Worm (Caenorhabditis elegans): ENCODE results near the gene egl-45.

DNA sequence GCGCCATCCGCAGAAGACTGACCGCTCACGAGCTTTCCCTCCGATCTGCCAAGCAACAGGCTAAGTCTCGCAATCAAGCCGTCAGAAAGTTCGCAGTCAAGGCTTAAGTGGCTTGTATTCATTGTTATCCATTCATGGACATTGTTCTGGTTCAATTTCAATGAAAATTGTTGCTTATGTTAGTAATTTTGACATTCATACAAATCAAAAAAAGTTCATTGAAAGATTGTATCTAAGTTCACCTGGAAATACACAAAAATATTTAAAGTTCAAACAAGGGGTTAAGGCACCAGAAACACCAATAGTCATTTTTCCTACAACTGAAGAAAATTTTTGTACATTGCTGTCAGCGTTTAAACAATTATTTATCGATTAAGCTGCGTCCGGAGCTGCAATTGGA, 27.0 kb upstream of the egl-45 start:
- TF ChIP-seq ztf-11 (tag; optimal IDR thresholded peaks at IDR 0.05) (no peak), ama-1 (optimal IDR thresholded peaks at IDR 0.05) (no peak), unc-39 (tag; optimal IDR thresholded peaks at IDR 0.05) (no peak), elt-3 (tag; optimal IDR thresholded peaks at IDR 0.05) (no peak), unc-62 (GFP tag; optimal IDR thresholded peaks at IDR 0.05) (no peak)

All from whole organism, L3 larva.